Worm (Caenorhabditis elegans) whole organism, L4 larva: ENCODE data around the gene F35C11.7.
A peak's percentile ranks its signal among the peaks of the same experiment; 100 is the strongest.

Experiments used
- F37D6.2 ChIP-seq: sonication (generic microtip); optimal IDR thresholded peaks from 2 replicates; lab custom pipeline; 2016; ENCODE audit warnings: mild to moderate bottlenecking, missing genetic modification characterization, missing compliant biosample characterization
- Y105C5A.15 ChIP-seq: fragments of 200-800 bp; sonication (Bioruptor generic); IDR thresholded peaks from 2 replicates; pipeline ENCODE4 v1.3.6; 2022; ENCODE audit warnings: missing genetic modification characterization, missing compliant biosample characterization
- Y75B8A.6 ChIP-seq: fragments of 200-800 bp; sonication (Bioruptor generic); IDR thresholded peaks from 2 replicates; pipeline ENCODE4 v1.3.6; 2022; ENCODE audit warnings: missing genetic modification reagents, missing genetic modification characterization, missing compliant biosample characterization
- aha-1 ChIP-seq: fragments of 150-350 bp; peaks from one replicate; lab custom pipeline; 2014; ENCODE audit warnings: missing biosample characterization, missing genetic modification characterization
- aly-2 ChIP-seq: sonication (generic microtip); optimal IDR thresholded peaks from 2 replicates; lab custom pipeline; 2018; ENCODE audit warnings: missing biosample characterization, missing genetic modification characterization
- arid-1 ChIP-seq: fragments of 200-800 bp; sonication (Bioruptor generic); conservative IDR thresholded peaks from 2 replicates; pipeline ENCODE4 v1.3.6; 2022; ENCODE audit warnings: missing genetic modification reagents, missing genetic modification characterization, missing compliant biosample characterization
- ceh-32 ChIP-seq: sonication (generic microtip); optimal IDR thresholded peaks from 2 replicates; lab custom pipeline; 2016; ENCODE audit warnings: mild to moderate bottlenecking, missing genetic modification characterization, missing compliant biosample characterization; ENCODE audit not compliant: poor library complexity
- cey-2 ChIP-seq: sonication (generic microtip); optimal IDR thresholded peaks from 3 replicates; lab custom pipeline; 2017; ENCODE audit warnings: missing genetic modification characterization, mild to moderate bottlenecking, missing compliant biosample characterization, antibody characterized with exemption, borderline replicate concordance; ENCODE audit not compliant: insufficient read depth
- daf-16 ChIP-seq, 3 experiments: sonication (generic microtip); optimal IDR thresholded peaks; 2 replicates each; lab custom pipeline; 2016 to 2017; ENCODE audit warnings: missing genetic modification characterization in 3 of 3, missing genetic modification reagents in 3 of 3, mild to moderate bottlenecking in 2 of 3, missing compliant biosample characterization in 2 of 3, missing biosample characterization in 1 of 3, moderate library complexity in 1 of 3
- daf-19 ChIP-seq: fragments of 200-800 bp; sonication (Bioruptor generic); conservative IDR thresholded peaks from 2 replicates; pipeline ENCODE4 v1.3.6; 2022; ENCODE audit warnings: missing genetic modification characterization, missing compliant biosample characterization
- dmd-8 ChIP-seq: fragments of 200-800 bp; sonication (Bioruptor generic); IDR thresholded peaks from 2 replicates; pipeline ENCODE4 v1.3.6; 2022; ENCODE audit warnings: missing genetic modification characterization, missing compliant biosample characterization
- dpl-1 ChIP-seq: fragments of 150-350 bp; optimal IDR thresholded peaks from 2 replicates; lab custom pipeline; 2014; ENCODE audit warnings: missing biosample characterization, missing genetic modification reagents, missing genetic modification characterization
- dve-1 ChIP-seq: sonication (generic microtip); optimal IDR thresholded peaks from 2 replicates; lab custom pipeline; 2017; ENCODE audit warnings: antibody characterized with exemption, mild to moderate bottlenecking, missing genetic modification characterization, missing compliant biosample characterization; ENCODE audit not compliant: insufficient read depth
- egl-27 ChIP-seq: sonication (generic microtip); optimal IDR thresholded peaks from 3 replicates; lab custom pipeline; 2017; ENCODE audit warnings: missing biosample characterization, missing genetic modification reagents, missing genetic modification characterization
- fkh-10 ChIP-seq: fragments of 150-350 bp; optimal IDR thresholded peaks from 2 replicates; lab custom pipeline; 2014; ENCODE audit warnings: missing biosample characterization, missing genetic modification reagents, missing genetic modification characterization
- hlh-30 ChIP-seq: sonication (generic microtip); optimal IDR thresholded peaks from 2 replicates; lab custom pipeline; 2017; ENCODE audit warnings: antibody characterized with exemption, mild to moderate bottlenecking, missing genetic modification characterization, missing compliant biosample characterization; ENCODE audit not compliant: insufficient read depth
- jun-1 ChIP-seq: fragments of 150-350 bp; optimal IDR thresholded peaks from 2 replicates; lab custom pipeline; 2014; ENCODE audit warnings: missing biosample characterization, missing genetic modification reagents, missing genetic modification characterization
- lim-7 ChIP-seq: fragments of 200-800 bp; sonication (Bioruptor generic); IDR thresholded peaks from 2 replicates; pipeline ENCODE4 v1.3.6; 2022; ENCODE audit warnings: missing genetic modification characterization, missing compliant biosample characterization
- lin-1 ChIP-seq: fragments of 200-800 bp; sonication (Bioruptor generic); IDR thresholded peaks from 2 replicates; pipeline ENCODE4 v1.3.6; 2022; ENCODE audit warnings: missing genetic modification reagents, missing genetic modification characterization, missing compliant biosample characterization
- lin-29 ChIP-seq: fragments of 200-800 bp; sonication (Bioruptor generic); IDR thresholded peaks from 2 replicates; pipeline ENCODE4 v1.3.6; 2022; ENCODE audit warnings: missing genetic modification reagents, missing genetic modification characterization, missing compliant biosample characterization
- lsy-2 ChIP-seq, 2 experiments: fragments of 150-350 bp in 1 of 2; sonication (generic microtip) in 1 of 2; optimal IDR thresholded peaks; 2 replicates each; lab custom pipeline; 2014 to 2017; ENCODE audit warnings: missing biosample characterization in 2 of 2, missing genetic modification characterization in 2 of 2
- mdl-1 ChIP-seq, 2 experiments: fragments of 150-350 bp in 1 of 2; sonication (generic microtip) in 1 of 2; optimal IDR thresholded peaks; 2 replicates each; lab custom pipeline; 2014 to 2017; ENCODE audit warnings: missing biosample characterization in 2 of 2, missing genetic modification characterization in 2 of 2
- mdt-29 ChIP-seq: fragments of 200-800 bp; sonication (Bioruptor generic); IDR thresholded peaks from 2 replicates; pipeline ENCODE4 v1.3.6; 2022; ENCODE audit warnings: missing genetic modification reagents, missing genetic modification characterization, missing compliant biosample characterization
- mxl-2 ChIP-seq: fragments of 200-800 bp; sonication (Bioruptor generic); conservative IDR thresholded peaks from 2 replicates; pipeline ENCODE4 v1.3.6; 2022; ENCODE audit warnings: missing genetic modification reagents, missing genetic modification characterization, missing compliant biosample characterization
- mxl-3 ChIP-seq: fragments of 200-800 bp; sonication (Bioruptor generic); optimal IDR thresholded peaks from 2 replicates; lab custom pipeline; 2018; ENCODE audit warnings: mild to moderate bottlenecking, missing genetic modification characterization, missing compliant biosample characterization
- nhr-6 ChIP-seq: fragments of 150-350 bp; optimal IDR thresholded peaks from 2 replicates; lab custom pipeline; 2014; ENCODE audit warnings: missing biosample characterization, missing genetic modification characterization
- pqm-1 ChIP-seq: sonication (generic microtip); optimal IDR thresholded peaks from 2 replicates; lab custom pipeline; 2017; ENCODE audit warnings: missing biosample characterization, missing genetic modification characterization
- saeg-2 ChIP-seq: fragments of 200-800 bp; sonication (Bioruptor generic); IDR thresholded peaks from 2 replicates; pipeline ENCODE4 v1.3.6; 2022; ENCODE audit warnings: missing genetic modification reagents, missing genetic modification characterization, missing compliant biosample characterization
- sdz-12 ChIP-seq: fragments of 200-800 bp; sonication (Bioruptor generic); optimal IDR thresholded peaks from 2 replicates; lab custom pipeline; 2018; ENCODE audit warnings: mild to moderate bottlenecking, missing genetic modification characterization, missing compliant biosample characterization
- skn-1 ChIP-seq: fragments of 150-350 bp; optimal IDR thresholded peaks from 2 replicates; lab custom pipeline; 2014; ENCODE audit warnings: missing biosample characterization, missing genetic modification characterization
- unc-130 ChIP-seq: sonication (generic microtip); optimal IDR thresholded peaks from 2 replicates; lab custom pipeline; 2016; ENCODE audit warnings: missing genetic modification reagents, missing genetic modification characterization, missing compliant biosample characterization
- unc-62 ChIP-seq, 3 experiments: fragments of 150-350 bp in 1 of 3; sonication (generic microtip); optimal IDR thresholded peaks in 2 of 3; peaks in 1 of 3; 1 replicate in 1 of 3; 2 replicates in 2 of 3; lab custom pipeline; 2014 to 2017; ENCODE audit warnings: missing biosample characterization in 3 of 3, missing genetic modification characterization in 3 of 3, missing genetic modification reagents in 3 of 3, missing genotype in 1 of 3
- zfp-2 ChIP-seq: sonication (generic microtip); optimal IDR thresholded peaks from 2 replicates; lab custom pipeline; 2016; ENCODE audit warnings: mild to moderate bottlenecking, missing genetic modification characterization, missing compliant biosample characterization
- zfp-3 ChIP-seq: fragments of 200-800 bp; sonication (Bioruptor generic); conservative IDR thresholded peaks from 2 replicates; pipeline ENCODE4 v1.3.6; 2022; ENCODE audit warnings: missing genetic modification reagents, missing genetic modification characterization, missing compliant biosample characterization
- zip-11 ChIP-seq: fragments of 200-800 bp; sonication (Bioruptor generic); IDR thresholded peaks from 2 replicates; pipeline ENCODE4 v1.3.6; 2022; ENCODE audit warnings: missing genetic modification characterization, missing compliant biosample characterization
- ztf-11 ChIP-seq: fragments of 150-350 bp; optimal IDR thresholded peaks from 2 replicates; lab custom pipeline; 2014; ENCODE audit warnings: missing biosample characterization, missing genetic modification characterization

Gene F35C11.7

DNA sequence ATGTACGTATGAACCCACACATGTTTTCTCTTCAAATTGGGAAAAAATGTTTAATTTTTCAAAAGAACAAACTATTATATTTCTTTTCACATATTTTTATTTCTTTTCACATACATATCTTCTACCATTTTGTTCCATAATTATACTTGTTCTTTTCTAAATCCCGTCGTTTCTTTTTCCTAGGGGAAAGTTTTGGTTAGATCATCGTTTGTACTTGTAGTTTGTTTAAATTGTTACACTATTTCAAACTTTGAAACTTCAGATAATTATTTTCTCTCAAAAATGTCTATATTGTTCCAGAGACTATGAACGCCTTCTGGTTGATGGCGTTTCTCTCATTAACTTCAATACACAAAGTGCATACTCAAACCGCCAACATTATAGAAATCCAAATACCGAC is at the start of gene F35C11.7:
Gene F35C11.7 (plus strand): TSS at position 301 of the 400 bp plus-strand sequence.
- TF ChIP-seq mxl-2 (GFP tag; lab: Robert Waterston, UW) = no peak
- TF ChIP-seq mxl-3 (GFP tag; lab: Kevin White, UChicago) = no peak
- no peak for TF ChIP-seq lin-1 (GFP tag; lab: Robert Waterston, UW)
- no peak for TF ChIP-seq arid-1 (GFP tag; lab: Robert Waterston, UW)
- TF ChIP-seq lin-29 (GFP tag; lab: Robert Waterston, UW) = no peak
- TF ChIP-seq, all 104 proteins: peak for 0

- TF ChIP-seq skn-1 (tag; lab: Kevin White, UChicago) (no peak), lim-7 (no peak), lsy-2 (tag; optimal IDR thresholded peaks at IDR 0.05; lab: Kevin White, UChicago) (no peak), F37D6.2 (tag; lab: Kevin White, UChicago) (no peak), zfp-3 (GFP tag; lab: Robert Waterston, UW) (no peak), aly-2 (no peak)
These were observed 46.6 kb upstream of the F35C11.7 start, which contains the start of gene M110.8 for ce11 chrII:8209476-8209875. TSS of gene M110.8 (minus strand) at chrII:8209576.

ce11 chrII:8212680-8213079 is 43.4 kb upstream of the F35C11.7 start, which contains the start of gene twk-3:
TSS of gene twk-3 (minus strand) at chrII:8212780.
- TF ChIP-seq dve-1 (tag; lab: Kevin White, UChicago) (no peak), mdl-1 (tag; optimal IDR thresholded peaks at IDR 0.05; lab: Kevin White, UChicago) (no peak), sdz-12 (GFP tag; lab: Kevin White, UChicago) (no peak), pqm-1 (no peak), daf-16 (GFP tag; optimal IDR thresholded peaks at IDR 0.05; lab: Kevin White, UChicago) (no peak), daf-16 (tag; optimal IDR thresholded peaks at IDR 0.05; lab: Kevin White, UChicago) (no peak), dpl-1 (GFP tag; lab: Kevin White, UChicago) (no peak), saeg-2 (no peak), Y105C5A.15 (GFP tag; lab: Robert Waterston, UW) (no peak), cey-2 (tag; lab: Kevin White, UChicago) (no peak), mdt-29 (GFP tag; lab: Robert Waterston, UW) (no peak), zfp-2 (tag; lab: Kevin White, UChicago) (no peak), egl-27 (tag; lab: Kevin White, UChicago) (no peak), nhr-6 (tag; lab: Kevin White, UChicago) (no peak), zip-11 (GFP tag; lab: Robert Waterston, UW) (no peak)

DNA sequence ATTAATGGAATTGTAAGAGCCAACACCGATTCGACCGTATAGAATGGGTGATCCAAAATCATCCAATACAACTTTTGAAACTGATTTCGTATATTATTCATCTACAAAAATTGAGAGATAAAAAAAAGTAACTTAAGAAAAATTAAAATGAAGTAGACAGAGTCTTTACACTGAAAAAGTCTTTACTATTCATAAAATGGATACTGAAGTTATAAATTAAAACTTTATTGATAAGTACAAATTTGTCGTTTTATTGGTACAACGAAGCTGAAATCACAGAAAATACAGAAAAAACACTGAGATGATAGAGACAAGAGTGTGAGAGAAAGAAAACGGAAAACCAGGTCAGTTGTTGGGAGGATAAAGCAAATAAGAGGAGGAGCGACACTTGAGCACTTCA is 41.7 kb upstream of the F35C11.7 start, which contains the start of gene M110.10:
Gene M110.10 (minus strand): TSS at position 101 of the 400 bp plus-strand sequence.
- TF ChIP-seq ceh-32 (tag; lab: Kevin White, UChicago) (no peak), Y75B8A.6 (no peak), fkh-10 (GFP tag; lab: Kevin White, UChicago) (no peak), daf-19 (GFP tag; lab: Robert Waterston, UW) (no peak), aha-1 (tag; lab: Kevin White, UChicago) (peak; percentile 6), dmd-8 (GFP tag; lab: Robert Waterston, UW) (no peak), unc-130 (no peak), unc-62 (GFP tag; optimal IDR thresholded peaks at IDR 0.05 in 1 of 2; lab: Kevin White, UChicago) (peak in 1 of 2 experiments; percentile 71), unc-62 (tag; optimal IDR thresholded peaks at IDR 0.05; lab: Kevin White, UChicago) (no peak), hlh-30 (no peak), daf-16 (GFP tag; optimal IDR thresholded peaks at IDR 0.05; lab: Kevin White, UChicago) (no peak), daf-16 (tag; optimal IDR thresholded peaks at IDR 0.05; lab: Kevin White, UChicago) (no peak), ztf-11 (no peak), aly-2 (no peak), jun-1 (tag; lab: Kevin White, UChicago) (no peak), cey-2 (tag; lab: Kevin White, UChicago) (no peak)
